4 worm cellular contexts compared by ENCODE assay signal in genomic region chrIII:12713862-12714261, ce11.
TF ChIP-seq lines count a peak whose summit lies in the region.

No protein-coding gene starts in this region.

TF ChIP-seq in whole organism, L1 larva, 84 proteins besides CTCF, POLR2A, EP300 and RAD21 (continued from another document):
- TF ChIP-seq ceh-82 (tag; optimal IDR thresholded peaks at IDR 0.05; lab: Kevin White, UChicago) (peak in 1 of 3 experiments; percentile 17), pqm-1 (tag; optimal IDR thresholded peaks at IDR 0.05; lab: Kevin White, UChicago) (no peak), dpl-1 (GFP tag; optimal IDR thresholded peaks at IDR 0.05; lab: Kevin White, UChicago) (peak; percentile 16 to 66 (median 55)), elt-3 (tag; optimal IDR thresholded peaks at IDR 0.05; lab: Kevin White, UChicago) (no peak), hlh-17 (GFP tag; optimal IDR thresholded peaks at IDR 0.05; lab: Kevin White, UChicago; ENCODE audit: borderline replicate concordance) (no peak), fkh-10 (GFP tag; optimal IDR thresholded peaks at IDR 0.05; lab: Kevin White, UChicago) (no peak)

TF ChIP-seq in whole organism, L2 larva, 48 proteins besides CTCF, POLR2A, EP300 and RAD21 (continued from another document):
- TF ChIP-seq unc-62 (GFP tag; optimal IDR thresholded peaks at IDR 0.05; lab: Kevin White, UChicago) (no peak), nhr-10 (tag; optimal IDR thresholded peaks at IDR 0.05; lab: Kevin White, UChicago) (no peak), nhr-21 (tag; optimal IDR thresholded peaks at IDR 0.05; lab: Kevin White, UChicago) (no peak), nhr-25 (tag; optimal IDR thresholded peaks at IDR 0.05; lab: Kevin White, UChicago) (no peak), ztf-1 (GFP tag; conservative IDR thresholded peaks at IDR 0.05; lab: Robert Waterston, UW) (no peak), Y55F3AM.14 (GFP tag; optimal IDR thresholded peaks at IDR 0.05; lab: Kevin White, UChicago) (no peak), alr-1 (tag; optimal IDR thresholded peaks at IDR 0.05; lab: Kevin White, UChicago) (no peak), fos-1 (tag; optimal IDR thresholded peaks at IDR 0.05; lab: Kevin White, UChicago) (no peak), nhr-23 (tag; optimal IDR thresholded peaks at IDR 0.05; lab: Kevin White, UChicago) (no peak), crh-2 (tag; optimal IDR thresholded peaks at IDR 0.05; lab: Kevin White, UChicago) (peak; percentile 4), nhr-77 (tag; optimal IDR thresholded peaks at IDR 0.05; lab: Kevin White, UChicago) (no peak), elt-1 (tag; optimal IDR thresholded peaks at IDR 0.05; lab: Kevin White, UChicago) (no peak), C34F6.9 (tag; optimal IDR thresholded peaks at IDR 0.05; lab: Kevin White, UChicago) (peak; percentile 63), ztf-4 (tag; optimal IDR thresholded peaks at IDR 0.05; lab: Kevin White, UChicago) (no peak), ama-1 (optimal IDR thresholded peaks at IDR 0.05; lab: Kevin White, UChicago) (peak; percentile 64), peb-1 (tag; optimal IDR thresholded peaks at IDR 0.05; lab: Kevin White, UChicago) (no peak), nhr-6 (tag; optimal IDR thresholded peaks at IDR 0.05; lab: Kevin White, UChicago) (no peak), unc-55 (GFP tag; optimal IDR thresholded peaks at IDR 0.05; lab: Kevin White, UChicago) (peak; percentile 48), ZK546.5 (tag; optimal IDR thresholded peaks at IDR 0.05; lab: Kevin White, UChicago) (no peak), ceh-16 (tag; optimal IDR thresholded peaks at IDR 0.05; lab: Kevin White, UChicago) (no peak)

TF ChIP-seq in whole organism, L3 larva, 47 proteins besides CTCF, POLR2A, EP300 and RAD21 (continued from another document):
- TF ChIP-seq pha-4 (tag; optimal IDR thresholded peaks at IDR 0.05; lab: Kevin White, UChicago) (peak; percentile 8), lsy-12 (tag; optimal IDR thresholded peaks at IDR 0.05; lab: Kevin White, UChicago) (no peak), fkh-2 (tag; optimal IDR thresholded peaks at IDR 0.05; lab: Kevin White, UChicago) (no peak), aly-2 (tag; optimal IDR thresholded peaks at IDR 0.05; lab: Kevin White, UChicago) (no peak), snpc-4 (tag; optimal IDR thresholded peaks at IDR 0.05; lab: Kevin White, UChicago) (peak; percentile 8), unc-62 (GFP tag; optimal IDR thresholded peaks at IDR 0.05; lab: Kevin White, UChicago) (no peak)

TF ChIP-seq in whole organism, L4 larva, 104 proteins besides CTCF, POLR2A, EP300 and RAD21 (continued from another document):
- no peak for TF ChIP-seq nhr-10 (tag; optimal IDR thresholded peaks at IDR 0.05; lab: Kevin White, UChicago)
- TF ChIP-seq lsy-2 (tag; optimal IDR thresholded peaks at IDR 0.05; lab: Kevin White, UChicago), result peak in 1 of 2 experiments; percentile 3
- TF ChIP-seq nhr-41 (GFP tag; IDR thresholded peaks at IDR 0.05; lab: Robert Waterston, UW), result no peak
- no peak for TF ChIP-seq mdt-29 (GFP tag; IDR thresholded peaks at IDR 0.05; lab: Robert Waterston, UW)
- TF ChIP-seq spr-3 (GFP tag; optimal IDR thresholded peaks at IDR 0.05; lab: Kevin White, UChicago), result no peak
- TF ChIP-seq spr-1 (tag; optimal IDR thresholded peaks at IDR 0.05; lab: Kevin White, UChicago), result no peak
- no peak for TF ChIP-seq ceh-44 (GFP tag; IDR thresholded peaks at IDR 0.05; lab: Robert Waterston, UW)
- TF ChIP-seq ceh-62 (tag; optimal IDR thresholded peaks at IDR 0.05; lab: Kevin White, UChicago), result no peak
- TF ChIP-seq zfp-3 (GFP tag; conservative IDR thresholded peaks at IDR 0.05; lab: Robert Waterston, UW), result no peak
- no peak for TF ChIP-seq Y75B8A.6 (GFP tag; IDR thresholded peaks at IDR 0.05; lab: Robert Waterston, UW)
- no peak for TF ChIP-seq mdl-1 (tag; optimal IDR thresholded peaks at IDR 0.05; lab: Kevin White, UChicago)
- no peak for TF ChIP-seq daf-16 (GFP tag; optimal IDR thresholded peaks at IDR 0.05; lab: Kevin White, UChicago)
- no peak for TF ChIP-seq daf-16 (tag; optimal IDR thresholded peaks at IDR 0.05; lab: Kevin White, UChicago)
- TF ChIP-seq attf-4 (tag; optimal IDR thresholded peaks at IDR 0.05; lab: Kevin White, UChicago), result no peak
- TF ChIP-seq zag-1 (tag; optimal IDR thresholded peaks at IDR 0.05; lab: Kevin White, UChicago), result no peak
- TF ChIP-seq fos-1 (tag; optimal IDR thresholded peaks at IDR 0.05; lab: Kevin White, UChicago), result no peak
- no peak for TF ChIP-seq tra-1 (GFP tag; IDR thresholded peaks at IDR 0.05; lab: Robert Waterston, UW)
- no peak for TF ChIP-seq F37D6.2 (tag; optimal IDR thresholded peaks at IDR 0.05; lab: Kevin White, UChicago)
- TF ChIP-seq lin-38 (GFP tag; IDR thresholded peaks at IDR 0.05; lab: Robert Waterston, UW), result peak; percentile 33; the same call in 1 of the 2 replicates
- TF ChIP-seq F26F4.8 (GFP tag; conservative IDR thresholded peaks at IDR 0.05; lab: Robert Waterston, UW), result no peak
- TF ChIP-seq fkh-10 (GFP tag; optimal IDR thresholded peaks at IDR 0.05; lab: Kevin White, UChicago), result no peak
- no peak for TF ChIP-seq lin-13 (GFP tag; optimal IDR thresholded peaks at IDR 0.05; lab: Kevin White, UChicago)
- no peak for TF ChIP-seq tag-97 (GFP tag; IDR thresholded peaks at IDR 0.05; lab: Robert Waterston, UW)
- no peak for TF ChIP-seq nhr-11 (tag; optimal IDR thresholded peaks at IDR 0.05; lab: Kevin White, UChicago)
- TF ChIP-seq hlh-30 (tag; optimal IDR thresholded peaks at IDR 0.05; lab: Kevin White, UChicago; ENCODE audit: insufficient read depth), result peak; percentile 35
- peak; percentile 6 for TF ChIP-seq dve-1 (tag; optimal IDR thresholded peaks at IDR 0.05; lab: Kevin White, UChicago; ENCODE audit: insufficient read depth)
- no peak for TF ChIP-seq nhr-237 (tag; optimal IDR thresholded peaks at IDR 0.05; lab: Kevin White, UChicago)
- 0 out of 2 replicates have a peak, but pooled peaks have one; percentile 32 for TF ChIP-seq T26A8.4 (GFP tag; IDR thresholded peaks at IDR 0.05; lab: Robert Waterston, UW)
- TF ChIP-seq T20F7.1 (GFP tag; optimal IDR thresholded peaks at IDR 0.05; lab: Kevin White, UChicago), result no peak
- no peak for TF ChIP-seq snpc-1.2 (GFP tag; IDR thresholded peaks at IDR 0.05; lab: Robert Waterston, UW)
- TF ChIP-seq nhr-25 (tag; optimal IDR thresholded peaks at IDR 0.05; lab: Kevin White, UChicago; ENCODE audit: borderline replicate concordance, insufficient read depth), result no peak
- peak; percentile 1 for TF ChIP-seq hlh-11 (tag; optimal IDR thresholded peaks at IDR 0.05; lab: Kevin White, UChicago)
- no peak for TF ChIP-seq ces-1 (GFP tag; optimal IDR thresholded peaks at IDR 0.05; lab: Kevin White, UChicago)
- TF ChIP-seq madf-9 (GFP tag; conservative IDR thresholded peaks at IDR 0.05; lab: Robert Waterston, UW), result no peak
- TF ChIP-seq unc-39 (tag; optimal IDR thresholded peaks at IDR 0.05; lab: Kevin White, UChicago), result no peak
- no peak for TF ChIP-seq vab-7 (GFP tag; IDR thresholded peaks at IDR 0.05; lab: Robert Waterston, UW)
- no peak for TF ChIP-seq daf-12 (tag; optimal IDR thresholded peaks at IDR 0.05; lab: Kevin White, UChicago)
- TF ChIP-seq mes-2 (tag; optimal IDR thresholded peaks at IDR 0.05; lab: Kevin White, UChicago; ENCODE audit: poor library complexity, severe bottlenecking), result peak; percentile 60
- TF ChIP-seq Y48G9A.11 (GFP tag; IDR thresholded peaks at IDR 0.05; lab: Robert Waterston, UW), result no peak
- TF ChIP-seq lin-15B (tag; optimal IDR thresholded peaks at IDR 0.05; lab: Kevin White, UChicago), result no peak
- TF ChIP-seq skn-1 (tag; optimal IDR thresholded peaks at IDR 0.05; lab: Kevin White, UChicago), result no peak
- TF ChIP-seq dmd-8 (GFP tag; IDR thresholded peaks at IDR 0.05; lab: Robert Waterston, UW), result no peak
- no peak for TF ChIP-seq ZK546.5 (tag; optimal IDR thresholded peaks at IDR 0.05; lab: Kevin White, UChicago)
- TF ChIP-seq dmd-9 (GFP tag; IDR thresholded peaks at IDR 0.05; lab: Robert Waterston, UW), result no peak
- no peak for TF ChIP-seq Y105C5A.15 (GFP tag; IDR thresholded peaks at IDR 0.05; lab: Robert Waterston, UW)
- peak; percentile 32 for TF ChIP-seq dpl-1 (GFP tag; optimal IDR thresholded peaks at IDR 0.05; lab: Kevin White, UChicago)
- no peak for TF ChIP-seq mep-1 (tag; optimal IDR thresholded peaks at IDR 0.05; lab: Kevin White, UChicago)
- no peak for TF ChIP-seq nhr-6 (tag; optimal IDR thresholded peaks at IDR 0.05; lab: Kevin White, UChicago)
- no peak for TF ChIP-seq snpc-4 (tag; optimal IDR thresholded peaks at IDR 0.05; lab: Kevin White, UChicago)
- TF ChIP-seq cey-2 (tag; optimal IDR thresholded peaks at IDR 0.05; lab: Kevin White, UChicago; ENCODE audit: borderline replicate concordance, insufficient read depth), result no peak
- TF ChIP-seq rbr-2 (tag; optimal IDR thresholded peaks at IDR 0.05; lab: Kevin White, UChicago), result peak; percentile 6
- TF ChIP-seq R02D3.7 (tag; optimal IDR thresholded peaks at IDR 0.05; lab: Kevin White, UChicago), result no peak
- no peak for TF ChIP-seq arid-1 (GFP tag; conservative IDR thresholded peaks at IDR 0.05; lab: Robert Waterston, UW)
- TF ChIP-seq ztf-7 (tag; optimal IDR thresholded peaks at IDR 0.05; lab: Kevin White, UChicago), result no peak
- TF ChIP-seq nhr-28 (tag; optimal IDR thresholded peaks at IDR 0.05; lab: Kevin White, UChicago), result no peak
- TF ChIP-seq pqm-1 (tag; optimal IDR thresholded peaks at IDR 0.05; lab: Kevin White, UChicago), result no peak
